Fruit fly (Drosophila melanogaster): ENCODE results near the gene GAPsec.

dm6 chr3L:8661793-8662669 is 38.3 kb upstream of the GAPsec start:
- TF ChIP-seq CTCF (optimal IDR thresholded peaks at IDR 0.05) (no peak), CG8478 (optimal IDR thresholded peaks at IDR 0.05) (no peak)

All from S2 (cell line).